Worm (Caenorhabditis elegans) whole organism, L4/young adult: ENCODE data around the gene W05H5.1.

Experiments used
- W03F9.2 ChIP-seq: fragments of 150-350 bp; optimal IDR thresholded peaks from 2 replicates; lab custom pipeline; 2014; ENCODE audit warnings: missing biosample characterization, missing genetic modification characterization
- him-1 ChIP-seq: sonication (generic microtip); optimal IDR thresholded peaks from 2 replicates; lab custom pipeline; 2016; ENCODE audit warnings: missing genotype, missing genetic modification reagents, missing genetic modification characterization, missing compliant biosample characterization

ce11 chrII:12436717-12437116, 7.9 kb downstream of the W05H5.1 start:
- TF ChIP-seq W03F9.2 (tag; lab: Kevin White, UChicago) (no peak), him-1 (tag; lab: Kevin White, UChicago) (no peak)
